Worm (Caenorhabditis elegans) whole organism, L1 larva: Measurements from ENCODE around the gene spp-14.

Experiments
- ama-1 ChIP-seq: fragments of 150-350 bp; optimal IDR thresholded peaks from 2 replicates; lab custom pipeline; 2014
- ceh-63 ChIP-seq: fragments of 200-800 bp; sonication (Bioruptor generic); optimal IDR thresholded peaks from 2 replicates; lab custom pipeline; 2018; ENCODE audit warnings: mild to moderate bottlenecking, missing genetic modification characterization, missing compliant biosample characterization
- ceh-82 ChIP-seq, 3 experiments: fragments of 150-350 bp in 1 of 3; sonication (generic microtip) in 2 of 3; optimal IDR thresholded peaks; 2 replicates each; lab custom pipeline; 2014 to 2017; ENCODE audit warnings: missing biosample characterization in 3 of 3, missing genetic modification characterization in 3 of 3
- fkh-4 ChIP-seq: sonication (generic microtip); optimal IDR thresholded peaks from 2 replicates; lab custom pipeline; 2016; ENCODE audit warnings: missing compliant biosample characterization, missing genetic modification characterization, borderline replicate concordance
- lin-13 ChIP-seq: fragments of 150-350 bp; optimal IDR thresholded peaks from 2 replicates; lab custom pipeline; 2014; ENCODE audit warnings: missing biosample characterization, missing genetic modification reagents, missing genetic modification characterization
- lir-3 ChIP-seq: sonication (generic microtip); optimal IDR thresholded peaks from 2 replicates; lab custom pipeline; 2016; ENCODE audit warnings: mild to moderate bottlenecking, missing genetic modification characterization, moderate library complexity, missing compliant biosample characterization; ENCODE audit not compliant: poor library complexity
- mep-1 ChIP-seq: fragments of 150-350 bp; optimal IDR thresholded peaks from 2 replicates; lab custom pipeline; 2014; ENCODE audit warnings: missing biosample characterization, missing genetic modification characterization
- nhr-12 ChIP-seq: sonication (generic microtip); optimal IDR thresholded peaks from 2 replicates; lab custom pipeline; 2017; ENCODE audit warnings: missing biosample characterization, missing genetic modification characterization
- nhr-20 ChIP-seq: sonication (generic microtip); optimal IDR thresholded peaks from 2 replicates; lab custom pipeline; 2016; ENCODE audit warnings: mild to moderate bottlenecking, missing genetic modification characterization, missing compliant biosample characterization
- unc-130 ChIP-seq: fragments of 150-350 bp; optimal IDR thresholded peaks from 2 replicates; lab custom pipeline; 2017; ENCODE audit warnings: missing biosample characterization, missing genetic modification characterization, inconsistent platforms
- unc-62 ChIP-seq: fragments of 150-350 bp; optimal IDR thresholded peaks from 2 replicates; lab custom pipeline; 2014; ENCODE audit warnings: missing biosample characterization, missing genetic modification reagents, missing genetic modification characterization
- ztf-11 ChIP-seq, 2 experiments: sonication (generic microtip); optimal IDR thresholded peaks; 2 replicates each; lab custom pipeline; 2016 to 2017; ENCODE audit warnings: missing genetic modification characterization in 2 of 2, missing biosample characterization in 1 of 2, missing compliant biosample characterization in 1 of 2

- TF ChIP-seq ceh-82 (tag; optimal IDR thresholded peaks at IDR 0.05; lab: Kevin White, UChicago) (no peak), unc-62 (GFP tag; lab: Kevin White, UChicago) (no peak), fkh-4 (no peak), mep-1 (tag; lab: Kevin White, UChicago) (no peak), lir-3 (no peak), ztf-11 (tag; optimal IDR thresholded peaks at IDR 0.05; lab: Kevin White, UChicago) (no peak), nhr-12 (tag; lab: Kevin White, UChicago) (no peak), ceh-63 (no peak), lin-13 (GFP tag; lab: Kevin White, UChicago) (no peak), ama-1 (no peak), unc-130 (no peak), nhr-20 (tag; lab: Kevin White, UChicago) (no peak)
Observed at ce11 chrX:7689119-7689518, 36.7 kb upstream of the spp-14 start, which contains the start of gene clik-2.
